Fruit fly (Drosophila melanogaster) Kc167 (cell line): ENCODE data around the gene Sxl.

Experiments
- Myc ChIP-seq: fragments of >200 bp; optimal IDR thresholded peaks from 2 replicates; lab custom pipeline; 2017; ENCODE audit warnings: missing external identifiers
- Sin3A ChIP-seq: fragments of >200 bp; optimal IDR thresholded peaks from 2 replicates; lab custom pipeline; 2018; ENCODE audit warnings: missing external identifiers
- psq ChIP-seq: fragments of >200 bp; optimal IDR thresholded peaks from 2 replicates; lab custom pipeline; 2017; ENCODE audit warnings: missing external identifiers
- ttk ChIP-seq: sonication (Bioruptor generic); optimal IDR thresholded peaks from 2 replicates; lab custom pipeline; 2017; ENCODE audit warnings: missing external identifiers

dm6 chrX:7097071-7097858 is 588 bp downstream of the Sxl start:
- no peak for TF ChIP-seq ttk (lab: Kevin White, UChicago)
- TF ChIP-seq psq (lab: Kevin White, UChicago), result no peak
- no peak for TF ChIP-seq Myc (lab: Kevin White, UChicago)
- no peak for TF ChIP-seq Sin3A (lab: Kevin White, UChicago)
